Fruit fly (Drosophila melanogaster) whole organism, prepupa: ENCODE data around the gene CG31875.
A peak's percentile ranks its signal among the peaks of the same experiment; 100 is the strongest.

ENCODE experiments used
- CG10631 ChIP-seq: fragments of 200-800 bp; sonication (Bioruptor generic); optimal IDR thresholded peaks from 2 replicates; lab custom pipeline; 2016; ENCODE audit warnings: missing biosample characterization, missing genetic modification characterization
- CG10669 ChIP-seq: fragments of 200-800 bp; sonication (Bioruptor generic); optimal IDR thresholded peaks from 3 replicates; lab custom pipeline; 2018; ENCODE audit warnings: missing biosample characterization, mild to moderate bottlenecking, missing genetic modification characterization, moderate library complexity
- CG11762 ChIP-seq: fragments of 200-800 bp; sonication (Bioruptor generic); optimal IDR thresholded peaks from 3 replicates; lab custom pipeline; 2016; ENCODE audit warnings: missing biosample characterization, missing genetic modification characterization; ENCODE audit not compliant: insufficient read depth
- CG11902 ChIP-seq: fragments of 200-800 bp; sonication (Bioruptor generic); optimal IDR thresholded peaks from 3 replicates; lab custom pipeline; 2016; ENCODE audit warnings: missing biosample characterization, missing genetic modification characterization
- CG15336 ChIP-seq: fragments of 200-800 bp; sonication (Bioruptor generic); IDR thresholded peaks from 2 replicates; pipeline ENCODE4 v1.3.6; 2022; ENCODE audit warnings: missing biosample characterization, missing genetic modification characterization
- CG16779 ChIP-seq: fragments of 200-800 bp; sonication (Bioruptor generic); optimal IDR thresholded peaks from 3 replicates; lab custom pipeline; 2017; ENCODE audit warnings: missing biosample characterization, mild to moderate bottlenecking, missing genetic modification characterization
- CG32006 ChIP-seq: fragments of 200-800 bp; sonication (Bioruptor generic); optimal IDR thresholded peaks from 3 replicates; lab custom pipeline; 2017; ENCODE audit warnings: missing biosample characterization, mild to moderate bottlenecking, missing genetic modification characterization
- CG34406 ChIP-seq: fragments of 200-800 bp; sonication (Bioruptor generic); optimal IDR thresholded peaks from 3 replicates; lab custom pipeline; 2016; ENCODE audit warnings: missing biosample characterization, missing genetic modification characterization
- CG3919 ChIP-seq: fragments of 200-800 bp; sonication (Bioruptor generic); optimal IDR thresholded peaks from 3 replicates; lab custom pipeline; 2016; ENCODE audit warnings: missing biosample characterization, missing genetic modification characterization
- CG4318 ChIP-seq: fragments of 200-800 bp; sonication (Bioruptor generic); optimal IDR thresholded peaks from 3 replicates; lab custom pipeline; 2017; ENCODE audit warnings: missing biosample characterization, mild to moderate bottlenecking, missing genetic modification characterization
- CG6163 ChIP-seq: fragments of 200-800 bp; sonication (Bioruptor generic); IDR thresholded peaks from 3 replicates; pipeline ENCODE4 v1.3.6; 2022; ENCODE audit warnings: missing biosample characterization, missing genetic modification characterization
- CG6276 ChIP-seq: fragments of 200-800 bp; sonication (Bioruptor generic); optimal IDR thresholded peaks from 2 replicates; lab custom pipeline; 2017; ENCODE audit warnings: missing biosample characterization, mild to moderate bottlenecking, missing genetic modification characterization
- CG6808 ChIP-seq: fragments of 200-800 bp; sonication (Bioruptor generic); optimal IDR thresholded peaks from 3 replicates; lab custom pipeline; 2017; ENCODE audit warnings: missing biosample characterization, missing genetic modification characterization, mild to moderate bottlenecking, moderate library complexity, missing genetic modification reagents
- CG7368 ChIP-seq: fragments of 200-800 bp; sonication (Bioruptor generic); optimal IDR thresholded peaks from 3 replicates; lab custom pipeline; 2016; ENCODE audit warnings: missing biosample characterization, missing genetic modification characterization
- CG8119 ChIP-seq: fragments of 200-800 bp; sonication (Bioruptor generic); IDR thresholded peaks from 3 replicates; pipeline ENCODE4 v1.3.6; 2022; ENCODE audit warnings: missing biosample characterization, missing genetic modification characterization
- CG8632 ChIP-seq: fragments of 200-800 bp; sonication (Bioruptor generic); optimal IDR thresholded peaks from 3 replicates; lab custom pipeline; 2016; ENCODE audit warnings: missing biosample characterization, missing genetic modification characterization
- Eip75B ChIP-seq: fragments of 200-800 bp; sonication (Bioruptor generic); optimal IDR thresholded peaks from 3 replicates; lab custom pipeline; 2016; ENCODE audit warnings: missing biosample characterization, missing genetic modification characterization
- Eip78C ChIP-seq: fragments of 200-800 bp; sonication (Bioruptor generic); peaks from one replicate; lab custom pipeline; 2016; ENCODE audit warnings: missing biosample characterization, missing genetic modification characterization
- Eip93F ChIP-seq: fragments of 200-800 bp; sonication (Bioruptor generic); optimal IDR thresholded peaks from 2 replicates; lab custom pipeline; 2016; ENCODE audit warnings: missing biosample characterization, mild to moderate bottlenecking, missing genetic modification characterization
- Ets21C ChIP-seq: fragments of 200-800 bp; sonication (Bioruptor generic); optimal IDR thresholded peaks from 3 replicates; lab custom pipeline; 2016; ENCODE audit warnings: missing biosample characterization, missing genetic modification characterization
- Hr39 ChIP-seq: fragments of 200-800 bp; sonication (Bioruptor generic); optimal IDR thresholded peaks from 2 replicates; lab custom pipeline; 2016; ENCODE audit warnings: missing biosample characterization, missing genetic modification characterization
- Hr4 ChIP-seq: fragments of 200-800 bp; sonication (Bioruptor generic); optimal IDR thresholded peaks from 3 replicates; lab custom pipeline; 2016; ENCODE audit warnings: missing biosample characterization, missing genetic modification characterization
- Lpt ChIP-seq: fragments of 200-800 bp; sonication (Bioruptor generic); optimal IDR thresholded peaks from 3 replicates; lab custom pipeline; 2016; ENCODE audit warnings: missing biosample characterization, missing genetic modification characterization
- Met ChIP-seq: fragments of 200-800 bp; sonication (Bioruptor generic); optimal IDR thresholded peaks from 3 replicates; lab custom pipeline; 2016; ENCODE audit warnings: missing biosample characterization, missing genetic modification characterization
- OdsH ChIP-seq: fragments of 200-800 bp; sonication (Bioruptor generic); optimal IDR thresholded peaks from 3 replicates; lab custom pipeline; 2016; ENCODE audit warnings: missing biosample characterization, missing genetic modification characterization
- Smox ChIP-seq: fragments of 200-800 bp; sonication (Bioruptor generic); optimal IDR thresholded peaks from 3 replicates; lab custom pipeline; 2016; ENCODE audit warnings: missing biosample characterization, missing genetic modification characterization
- achi ChIP-seq: fragments of 200-800 bp; sonication (Bioruptor generic); optimal IDR thresholded peaks from 3 replicates; lab custom pipeline; 2016; ENCODE audit warnings: missing biosample characterization, missing genetic modification characterization
- acj6 ChIP-seq: fragments of 200-800 bp; sonication (Bioruptor generic); optimal IDR thresholded peaks from 3 replicates; lab custom pipeline; 2016; ENCODE audit warnings: missing biosample characterization, missing genetic modification characterization
- cyc ChIP-seq: fragments of 200-800 bp; sonication (Bioruptor generic); optimal IDR thresholded peaks from 3 replicates; lab custom pipeline; 2016; ENCODE audit warnings: missing biosample characterization, missing genetic modification characterization
- dsx ChIP-seq: fragments of 200-800 bp; optimal IDR thresholded peaks from 3 replicates; lab custom pipeline; 2019; ENCODE audit warnings: missing biosample characterization, mild to moderate bottlenecking, missing genetic modification characterization, moderate library complexity; ENCODE audit not compliant: poor library complexity, severe bottlenecking
- esn ChIP-seq: fragments of 200-800 bp; sonication (Bioruptor generic); optimal IDR thresholded peaks from 2 replicates; lab custom pipeline; 2016; ENCODE audit warnings: missing biosample characterization, mild to moderate bottlenecking, missing genetic modification characterization, moderate library complexity
- fd59A ChIP-seq: fragments of 200-800 bp; sonication (Bioruptor generic); optimal IDR thresholded peaks from 2 replicates; lab custom pipeline; 2017; ENCODE audit warnings: missing biosample characterization, mild to moderate bottlenecking, missing genetic modification characterization, missing genetic modification reagents
- fd85E ChIP-seq: fragments of 200-800 bp; sonication (Bioruptor generic); optimal IDR thresholded peaks from 3 replicates; lab custom pipeline; 2016; ENCODE audit warnings: missing biosample characterization, missing genetic modification characterization
- lz ChIP-seq: fragments of 200-800 bp; sonication (Bioruptor generic); optimal IDR thresholded peaks from 3 replicates; lab custom pipeline; 2016; ENCODE audit warnings: missing biosample characterization, missing genetic modification characterization
- pdm3 ChIP-seq: fragments of 200-800 bp; sonication (Bioruptor generic); optimal IDR thresholded peaks from 3 replicates; lab custom pipeline; 2016; ENCODE audit warnings: missing biosample characterization, missing genetic modification characterization
- salr ChIP-seq, 2 experiments: fragments of 200-800 bp; sonication (Bioruptor generic); optimal IDR thresholded peaks; 3 replicates each; lab custom pipeline; 2016 to 2018; ENCODE audit warnings: missing biosample characterization in 2 of 2, missing genetic modification characterization in 2 of 2, mild to moderate bottlenecking in 1 of 2
- spab ChIP-seq: fragments of 200-800 bp; sonication (Bioruptor generic); optimal IDR thresholded peaks from 2 replicates; lab custom pipeline; 2017; ENCODE audit warnings: missing biosample characterization, mild to moderate bottlenecking, missing genetic modification characterization, missing genetic modification reagents
- ss ChIP-seq, 2 experiments: fragments of 200-800 bp; sonication (Bioruptor generic); optimal IDR thresholded peaks; 2 replicates in 1 of 2; 3 replicates in 1 of 2; lab custom pipeline; 2017 to 2018; ENCODE audit warnings: mild to moderate bottlenecking in 2 of 2, missing biosample characterization in 2 of 2, missing genetic modification characterization in 2 of 2, moderate library complexity in 1 of 2
- svp ChIP-seq: fragments of 200-800 bp; sonication (Bioruptor generic); peaks from one replicate; lab custom pipeline; 2016; ENCODE audit warnings: missing biosample characterization, missing genetic modification characterization
- topi ChIP-seq: fragments of 200-800 bp; sonication (Bioruptor generic); optimal IDR thresholded peaks from 3 replicates; lab custom pipeline; 2016; ENCODE audit warnings: missing biosample characterization, missing genetic modification characterization
- vri ChIP-seq: fragments of 200-800 bp; sonication (Bioruptor generic); optimal IDR thresholded peaks from 3 replicates; lab custom pipeline; 2016; ENCODE audit warnings: missing biosample characterization, mild to moderate bottlenecking, missing genetic modification characterization

The CG31875 gene

DNA sequence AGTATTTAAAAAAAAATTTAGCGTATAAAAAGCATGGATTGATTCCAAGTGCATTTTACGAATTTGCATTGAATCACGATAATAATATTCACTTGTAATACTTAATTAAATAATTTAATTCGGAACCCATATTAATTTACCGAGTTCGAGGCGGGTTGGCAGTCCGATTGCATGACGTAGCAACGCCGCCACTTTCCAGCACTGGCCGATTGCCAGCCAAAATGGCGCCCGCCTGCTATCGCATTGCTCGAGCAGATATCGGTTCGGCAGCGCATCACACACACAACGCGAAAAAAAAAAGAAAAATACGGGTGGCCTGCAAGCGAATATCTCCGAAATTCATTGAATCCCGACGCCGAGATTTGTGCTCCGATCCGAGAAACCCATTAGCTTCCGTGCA is 1.1 kb upstream of the CG31875 start, which contains the start of gene Ndf (continued):
- TF ChIP-seq Smox (peak; percentile 62), CG11762 (no peak), CG10631 (GFP tag; lab: Kevin White, UChicago) (peak; percentile 49), spab (GFP tag; lab: Kevin White, UChicago) (no peak), fd59A (GFP tag; lab: Kevin White, UChicago) (peak; percentile 33), OdsH (GFP tag; lab: Kevin White, UChicago) (peak; percentile 33), CG16779 (tag; lab: Kevin White, UChicago) (no peak), svp (GFP tag; lab: Kevin White, UChicago) (no peak), topi (peak; percentile 59), CG34406 (GFP tag; lab: Kevin White, UChicago) (peak; percentile 23), ss (GFP tag; optimal IDR thresholded peaks at IDR 0.05; lab: Kevin White, UChicago) (peak; percentile 14 to 35), CG4318 (GFP tag; lab: Kevin White, UChicago) (no peak), vri (GFP tag; lab: Kevin White, UChicago) (no peak), CG6276 (no peak), Hr4 (peak; percentile 16), acj6 (GFP tag; lab: Kevin White, UChicago) (no peak), CG15336 (peak; percentile 38; the same call in 1 of the 2 replicates), Eip78C (peak; percentile 73), Hr39 (no peak), CG32006 (GFP tag; lab: Kevin White, UChicago) (no peak), esn (peak; percentile 58), CG6163 (GFP tag; lab: Robert Waterston, UW) (peak; percentile 75), CG8119 (0 out of 3 replicates have a peak, but pooled peaks have one; percentile 16), Eip93F (GFP tag; lab: Kevin White, UChicago) (peak; percentile 16)

DNA sequence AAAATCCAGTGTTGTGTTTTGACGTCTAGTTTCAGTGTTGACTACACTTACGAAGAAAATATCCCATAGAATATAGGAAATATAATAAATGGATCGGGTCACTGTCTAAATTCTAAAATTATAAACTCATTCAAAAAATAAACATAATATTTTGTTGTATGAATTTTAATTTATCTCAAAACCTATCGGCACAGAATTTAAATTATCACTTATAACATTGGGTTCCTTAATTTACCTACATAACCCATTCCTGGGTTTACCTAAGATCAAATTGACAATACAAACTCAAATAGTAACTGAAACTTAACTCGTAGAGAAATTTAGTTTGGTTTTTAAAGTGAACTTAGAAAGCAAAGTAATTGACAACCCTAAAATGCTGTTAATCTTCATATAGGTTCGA is 6.0 kb downstream of the CG31875 start:
- peak; percentile 16 for TF ChIP-seq esn
- TF ChIP-seq cyc, result no peak
- TF ChIP-seq, all 60 proteins: peak for 1

DNA sequence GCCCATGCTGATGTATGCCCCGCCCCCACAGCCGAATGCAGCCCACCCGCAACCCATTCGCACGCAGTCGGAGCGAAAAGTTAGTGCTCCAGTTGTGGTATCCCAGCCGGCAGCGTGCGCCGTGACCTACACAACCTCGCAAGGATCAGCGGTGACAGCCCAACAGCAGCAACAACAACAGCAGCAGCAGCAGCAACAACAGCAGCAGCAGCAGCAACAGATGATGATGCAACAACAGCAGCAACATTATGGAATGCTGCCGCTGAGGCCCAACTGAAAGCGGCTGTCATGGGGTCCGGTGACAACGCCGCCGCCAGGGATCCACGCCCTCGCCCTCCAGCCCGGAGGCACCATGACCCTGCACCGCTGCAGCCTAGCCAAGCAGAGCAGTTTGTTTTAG is 8.2 kb downstream of the CG31875 start:
- TF ChIP-seq Ets21C (GFP tag; lab: Kevin White, UChicago) (no peak), topi (no peak), cyc (no peak), CG10669 (GFP tag; lab: Kevin White, UChicago) (no peak), lz (GFP tag; lab: Kevin White, UChicago) (no peak), ss (GFP tag; optimal IDR thresholded peaks at IDR 0.05; lab: Kevin White, UChicago) (no peak), Smox (no peak), Hr39 (no peak), Met (GFP tag; lab: Kevin White, UChicago) (no peak), achi (GFP tag; lab: Kevin White, UChicago) (no peak), Eip93F (GFP tag; lab: Kevin White, UChicago) (no peak), dsx (GFP tag; lab: Kevin White, UChicago) (no peak), Hr4 (no peak), CG6276 (no peak)

DNA sequence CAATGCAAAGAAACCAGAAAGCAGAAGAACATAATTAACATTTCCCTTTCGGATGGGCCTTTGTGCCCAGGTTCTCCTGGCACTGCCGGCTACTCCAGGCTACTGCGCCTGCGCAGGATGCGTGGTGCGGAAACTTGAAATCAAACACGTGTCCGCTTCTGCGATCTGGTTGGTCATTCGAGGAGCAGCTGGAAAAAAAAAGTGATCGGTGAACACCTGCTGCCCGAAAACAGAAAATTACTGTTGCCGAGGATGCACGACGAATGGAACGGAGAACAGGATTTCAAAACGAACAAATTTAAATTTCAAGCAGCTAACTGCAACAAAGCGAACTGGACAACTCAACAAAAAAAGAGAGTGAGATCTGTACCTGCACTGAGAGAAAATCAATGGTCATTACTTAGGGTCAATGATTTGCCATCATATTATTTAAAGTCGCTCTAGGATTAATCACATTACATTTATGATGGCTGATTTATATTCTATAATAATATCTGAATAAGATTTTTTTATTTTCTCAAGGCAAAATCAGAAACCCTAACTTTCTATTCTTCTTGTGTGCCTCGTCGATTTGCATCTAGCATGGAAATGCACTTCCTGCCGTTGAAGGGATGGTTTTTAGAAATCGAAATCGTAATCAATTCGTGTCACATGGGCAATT is 12.6 kb downstream of the CG31875 start:
- TF ChIP-seq CG7368 (GFP tag; lab: Kevin White, UChicago), result peak; percentile 7
- peak; percentile 40 for TF ChIP-seq spab (GFP tag; lab: Kevin White, UChicago)
- no peak for TF ChIP-seq CG6276
- TF ChIP-seq topi, result peak; percentile 65
- peak; percentile 11 for TF ChIP-seq dsx (GFP tag; lab: Kevin White, UChicago)
- TF ChIP-seq CG3919 (GFP tag; lab: Kevin White, UChicago), result peak; percentile 55
- peak; percentile 34 for TF ChIP-seq Eip75B (GFP tag; lab: Kevin White, UChicago)
- no peak for TF ChIP-seq Eip93F (GFP tag; lab: Kevin White, UChicago)
- TF ChIP-seq CG11902 (GFP tag; lab: Kevin White, UChicago), result peak; percentile 3
- TF ChIP-seq Hr39, result peak; percentile 30
- TF ChIP-seq CG4318 (GFP tag; lab: Kevin White, UChicago), result no peak
- TF ChIP-seq pdm3 (GFP tag; lab: Kevin White, UChicago), result peak; percentile 9
- TF ChIP-seq CG6808 (GFP tag; lab: Kevin White, UChicago), result peak; percentile 23
- TF ChIP-seq cyc, result peak; percentile 44
- no peak for TF ChIP-seq CG11762
- no peak for TF ChIP-seq salr (GFP tag; optimal IDR thresholded peaks at IDR 0.05; lab: Kevin White, UChicago)
- no peak for TF ChIP-seq CG8632 (GFP tag; lab: Kevin White, UChicago)
- peak; percentile 38 for TF ChIP-seq OdsH (GFP tag; lab: Kevin White, UChicago)
- TF ChIP-seq lz (GFP tag; lab: Kevin White, UChicago), result peak; percentile 56
- no peak for TF ChIP-seq vri (GFP tag; lab: Kevin White, UChicago)
- peak; percentile 55 for TF ChIP-seq Met (GFP tag; lab: Kevin White, UChicago)
- no peak for TF ChIP-seq fd85E (GFP tag; lab: Kevin White, UChicago)
- peak; percentile 71 for TF ChIP-seq esn
- no peak for TF ChIP-seq CG6163 (GFP tag; lab: Robert Waterston, UW)
- no peak for TF ChIP-seq CG32006 (GFP tag; lab: Kevin White, UChicago)
- no peak for TF ChIP-seq Lpt (GFP tag; lab: Kevin White, UChicago)
- TF ChIP-seq CG8119, result no peak
- peak; percentile 18 for TF ChIP-seq CG34406 (GFP tag; lab: Kevin White, UChicago)
- peak; percentile 88 for TF ChIP-seq Eip78C
